Worm (Caenorhabditis elegans) whole organism, late embryonic: ENCODE results near the gene F17H10.4.

Experiments used
- Y22D7AL.16 ChIP-seq: sonication (generic microtip); optimal IDR thresholded peaks from 2 replicates; lab custom pipeline; 2016; ENCODE audit warnings: missing genetic modification characterization, missing compliant biosample characterization
- ama-1 ChIP-seq: fragments of 150-350 bp; optimal IDR thresholded peaks from 2 replicates; lab custom pipeline; 2014
- ceh-30 ChIP-seq: fragments of 150-350 bp; optimal IDR thresholded peaks from 2 replicates; lab custom pipeline; 2014; ENCODE audit warnings: missing biosample characterization, missing genetic modification characterization
- ceh-34 ChIP-seq: sonication (generic microtip); optimal IDR thresholded peaks from 2 replicates; lab custom pipeline; 2016; ENCODE audit warnings: mild to moderate bottlenecking, missing genetic modification characterization, missing compliant biosample characterization
- ceh-6 ChIP-seq: fragments of 200-800 bp; sonication (Bioruptor generic); optimal IDR thresholded peaks from 2 replicates; lab custom pipeline; 2018; ENCODE audit warnings: mild to moderate bottlenecking, missing genetic modification characterization, missing compliant biosample characterization
- elt-2 ChIP-seq: sonication (generic microtip); optimal IDR thresholded peaks from 2 replicates; lab custom pipeline; 2016; ENCODE audit warnings: missing genetic modification reagents, missing genetic modification characterization, missing compliant biosample characterization
- fkh-10 ChIP-seq: fragments of 150-350 bp; optimal IDR thresholded peaks from 2 replicates; lab custom pipeline; 2014; ENCODE audit warnings: missing biosample characterization, missing genetic modification reagents, missing genetic modification characterization
- hlh-30 ChIP-seq: sonication (generic microtip); optimal IDR thresholded peaks from 2 replicates; lab custom pipeline; 2017; ENCODE audit warnings: antibody characterized with exemption, missing genetic modification characterization, missing compliant biosample characterization; ENCODE audit not compliant: insufficient read depth
- ztf-16 ChIP-seq: sonication (generic microtip); optimal IDR thresholded peaks from 2 replicates; lab custom pipeline; 2017; ENCODE audit warnings: missing genetic modification characterization, missing compliant biosample characterization

DNA sequence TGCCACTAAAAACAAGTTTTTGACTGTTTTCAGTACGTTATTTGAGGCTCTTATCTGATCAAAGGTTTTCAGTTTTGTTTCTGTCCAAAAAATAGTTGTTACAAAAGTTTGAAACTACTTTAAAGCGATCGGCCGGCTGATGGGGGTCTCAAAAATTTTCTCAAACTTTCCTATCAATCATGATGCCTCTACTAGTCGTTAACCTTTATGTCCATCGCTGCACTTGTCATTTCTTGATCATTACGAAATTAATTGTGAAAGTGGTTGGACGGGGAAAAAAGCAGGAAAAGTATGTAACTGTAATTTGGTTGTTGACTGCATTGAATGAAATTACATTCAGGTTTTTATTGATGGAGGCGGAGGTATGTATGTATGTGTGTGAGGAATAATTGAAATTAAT is 33.6 kb upstream of the F17H10.4 start:
- TF ChIP-seq ama-1 (no peak), ceh-6 (GFP tag; lab: Kevin White, UChicago) (no peak), ceh-34 (tag; lab: Kevin White, UChicago) (no peak), ztf-16 (tag; lab: Kevin White, UChicago) (no peak), ceh-30 (no peak), fkh-10 (GFP tag; lab: Kevin White, UChicago) (no peak), hlh-30 (tag; lab: Kevin White, UChicago) (no peak), elt-2 (no peak), Y22D7AL.16 (no peak)
